Worm (Caenorhabditis elegans) whole organism, L4 larva: Measurements from ENCODE around the gene lin-40.

Experiments
- F10B5.3 ChIP-seq: sonication (generic microtip); optimal IDR thresholded peaks from 2 replicates; lab custom pipeline; 2016; ENCODE audit warnings: mild to moderate bottlenecking, missing genetic modification characterization, missing compliant biosample characterization
- F37D6.2 ChIP-seq: sonication (generic microtip); optimal IDR thresholded peaks from 2 replicates; lab custom pipeline; 2016; ENCODE audit warnings: mild to moderate bottlenecking, missing genetic modification characterization, missing compliant biosample characterization
- T26A8.4 ChIP-seq: fragments of 200-800 bp; sonication (Bioruptor generic); IDR thresholded peaks from 2 replicates; pipeline ENCODE4 v1.3.6; 2022; ENCODE audit warnings: missing genetic modification characterization, missing compliant biosample characterization
- Y48G9A.11 ChIP-seq: fragments of 200-800 bp; sonication (Bioruptor generic); IDR thresholded peaks from 2 replicates; pipeline ENCODE4 v1.3.6; 2022; ENCODE audit warnings: missing genetic modification reagents, missing genetic modification characterization, missing compliant biosample characterization
- Y75B8A.6 ChIP-seq: fragments of 200-800 bp; sonication (Bioruptor generic); IDR thresholded peaks from 2 replicates; pipeline ENCODE4 v1.3.6; 2022; ENCODE audit warnings: missing genetic modification reagents, missing genetic modification characterization, missing compliant biosample characterization
- aha-1 ChIP-seq: fragments of 150-350 bp; peaks from one replicate; lab custom pipeline; 2014; ENCODE audit warnings: missing biosample characterization, missing genetic modification characterization
- attf-4 ChIP-seq: sonication (generic microtip); optimal IDR thresholded peaks from 3 replicates; lab custom pipeline; 2017; ENCODE audit warnings: missing biosample characterization, missing genetic modification characterization
- ceh-32 ChIP-seq: sonication (generic microtip); optimal IDR thresholded peaks from 2 replicates; lab custom pipeline; 2016; ENCODE audit warnings: mild to moderate bottlenecking, missing genetic modification characterization, missing compliant biosample characterization; ENCODE audit not compliant: poor library complexity
- ceh-44 ChIP-seq: fragments of 200-800 bp; sonication (Bioruptor generic); IDR thresholded peaks from 2 replicates; pipeline ENCODE4 v1.3.6; 2022; ENCODE audit warnings: missing genetic modification reagents, missing genetic modification characterization, missing compliant biosample characterization
- ceh-82 ChIP-seq: sonication (generic microtip); optimal IDR thresholded peaks from 2 replicates; lab custom pipeline; 2017; ENCODE audit warnings: missing biosample characterization, missing genetic modification characterization
- daf-16 ChIP-seq, 3 experiments: sonication (generic microtip); optimal IDR thresholded peaks; 2 replicates each; lab custom pipeline; 2016 to 2017; ENCODE audit warnings: missing genetic modification characterization in 3 of 3, missing genetic modification reagents in 3 of 3, mild to moderate bottlenecking in 2 of 3, missing compliant biosample characterization in 2 of 3, missing biosample characterization in 1 of 3, moderate library complexity in 1 of 3
- daf-8 ChIP-seq: fragments of 200-800 bp; sonication (Bioruptor generic); IDR thresholded peaks from 2 replicates; pipeline ENCODE4 v1.3.6; 2022; ENCODE audit warnings: missing genetic modification characterization, missing compliant biosample characterization
- dmd-9 ChIP-seq: fragments of 200-800 bp; sonication (Bioruptor generic); IDR thresholded peaks from 2 replicates; pipeline ENCODE4 v1.3.6; 2022; ENCODE audit warnings: missing genetic modification reagents, missing genetic modification characterization, missing compliant biosample characterization
- egl-27 ChIP-seq: sonication (generic microtip); optimal IDR thresholded peaks from 3 replicates; lab custom pipeline; 2017; ENCODE audit warnings: missing biosample characterization, missing genetic modification reagents, missing genetic modification characterization
- egl-43 ChIP-seq: fragments of 200-800 bp; sonication (Bioruptor generic); IDR thresholded peaks from 2 replicates; pipeline ENCODE4 v1.3.6; 2022; ENCODE audit warnings: missing genetic modification reagents, missing genetic modification characterization, missing compliant biosample characterization
- fkh-10 ChIP-seq: fragments of 150-350 bp; optimal IDR thresholded peaks from 2 replicates; lab custom pipeline; 2014; ENCODE audit warnings: missing biosample characterization, missing genetic modification reagents, missing genetic modification characterization
- fos-1 ChIP-seq: fragments of 150-350 bp; optimal IDR thresholded peaks from 2 replicates; lab custom pipeline; 2014; ENCODE audit warnings: missing biosample characterization, missing genetic modification characterization
- gei-8 ChIP-seq: fragments of 200-800 bp; sonication (Bioruptor generic); optimal IDR thresholded peaks from 2 replicates; lab custom pipeline; 2018; ENCODE audit warnings: mild to moderate bottlenecking, missing genetic modification characterization, missing compliant biosample characterization
- hlh-11 ChIP-seq: fragments of 200-800 bp; sonication (Bioruptor generic); optimal IDR thresholded peaks from 2 replicates; lab custom pipeline; 2018; ENCODE audit warnings: mild to moderate bottlenecking, missing genetic modification characterization, missing compliant biosample characterization
- hlh-30 ChIP-seq: sonication (generic microtip); optimal IDR thresholded peaks from 2 replicates; lab custom pipeline; 2017; ENCODE audit warnings: antibody characterized with exemption, mild to moderate bottlenecking, missing genetic modification characterization, missing compliant biosample characterization; ENCODE audit not compliant: insufficient read depth
- lin-15B ChIP-seq: fragments of 150-350 bp; sonication (generic microtip); optimal IDR thresholded peaks from 3 replicates; lab custom pipeline; 2014; ENCODE audit warnings: missing biosample characterization, missing genetic modification characterization
- lin-29 ChIP-seq: fragments of 200-800 bp; sonication (Bioruptor generic); IDR thresholded peaks from 2 replicates; pipeline ENCODE4 v1.3.6; 2022; ENCODE audit warnings: missing genetic modification reagents, missing genetic modification characterization, missing compliant biosample characterization
- lin-38 ChIP-seq: fragments of 200-800 bp; sonication (Bioruptor generic); IDR thresholded peaks from 2 replicates; pipeline ENCODE4 v1.3.6; 2022; ENCODE audit warnings: missing genetic modification reagents, missing genetic modification characterization, missing compliant biosample characterization
- mdt-29 ChIP-seq: fragments of 200-800 bp; sonication (Bioruptor generic); IDR thresholded peaks from 2 replicates; pipeline ENCODE4 v1.3.6; 2022; ENCODE audit warnings: missing genetic modification reagents, missing genetic modification characterization, missing compliant biosample characterization
- mep-1 ChIP-seq: fragments of 150-350 bp; sonication (generic microtip); optimal IDR thresholded peaks from 3 replicates; lab custom pipeline; 2014; ENCODE audit warnings: missing biosample characterization, missing genetic modification characterization
- mes-2 ChIP-seq: sonication (generic microtip); optimal IDR thresholded peaks from 2 replicates; lab custom pipeline; 2016; ENCODE audit warnings: missing genotype, mild to moderate bottlenecking, missing genetic modification characterization, missing compliant biosample characterization; ENCODE audit not compliant: poor library complexity, severe bottlenecking
- mxl-3 ChIP-seq: fragments of 200-800 bp; sonication (Bioruptor generic); optimal IDR thresholded peaks from 2 replicates; lab custom pipeline; 2018; ENCODE audit warnings: mild to moderate bottlenecking, missing genetic modification characterization, missing compliant biosample characterization
- nhr-10 ChIP-seq: fragments of 150-350 bp; optimal IDR thresholded peaks from 2 replicates; lab custom pipeline; 2014; ENCODE audit warnings: missing biosample characterization, missing genetic modification characterization
- nhr-11 ChIP-seq: fragments of 150-350 bp; optimal IDR thresholded peaks from 2 replicates; lab custom pipeline; 2014; ENCODE audit warnings: missing biosample characterization, missing genetic modification characterization
- nhr-111 ChIP-seq: fragments of 200-800 bp; sonication (Bioruptor generic); optimal IDR thresholded peaks from 2 replicates; lab custom pipeline; 2018; ENCODE audit warnings: mild to moderate bottlenecking, missing genetic modification characterization, missing compliant biosample characterization
- nhr-237 ChIP-seq: sonication (generic microtip); optimal IDR thresholded peaks from 2 replicates; lab custom pipeline; 2017; ENCODE audit warnings: missing biosample characterization, missing genetic modification characterization
- nhr-28 ChIP-seq: fragments of 150-350 bp; optimal IDR thresholded peaks from 2 replicates; lab custom pipeline; 2014; ENCODE audit warnings: missing biosample characterization, missing genetic modification characterization
- php-3 ChIP-seq: fragments of 200-800 bp; sonication (Bioruptor generic); IDR thresholded peaks from 2 replicates; pipeline ENCODE4 v1.3.6; 2022; ENCODE audit warnings: missing genetic modification reagents, missing genetic modification characterization, missing compliant biosample characterization
- saeg-2 ChIP-seq: fragments of 200-800 bp; sonication (Bioruptor generic); IDR thresholded peaks from 2 replicates; pipeline ENCODE4 v1.3.6; 2022; ENCODE audit warnings: missing genetic modification reagents, missing genetic modification characterization, missing compliant biosample characterization
- set-16 ChIP-seq: fragments of 200-800 bp; sonication (Bioruptor generic); IDR thresholded peaks from 2 replicates; pipeline ENCODE4 v1.3.6; 2022; ENCODE audit warnings: missing genetic modification reagents, missing genetic modification characterization, missing compliant biosample characterization
- snpc-4 ChIP-seq: fragments of 150-350 bp; optimal IDR thresholded peaks from 2 replicates; lab custom pipeline; 2014; ENCODE audit warnings: missing biosample characterization, missing genetic modification characterization
- tra-1 ChIP-seq: fragments of 200-800 bp; sonication (Bioruptor generic); IDR thresholded peaks from 2 replicates; pipeline ENCODE4 v1.3.6; 2022; ENCODE audit warnings: missing genetic modification reagents, missing genetic modification characterization, missing compliant biosample characterization
- unc-130 ChIP-seq: sonication (generic microtip); optimal IDR thresholded peaks from 2 replicates; lab custom pipeline; 2016; ENCODE audit warnings: missing genetic modification reagents, missing genetic modification characterization, missing compliant biosample characterization
- unc-62 ChIP-seq, 3 experiments: fragments of 150-350 bp in 1 of 3; sonication (generic microtip); optimal IDR thresholded peaks in 2 of 3; peaks in 1 of 3; 1 replicate in 1 of 3; 2 replicates in 2 of 3; lab custom pipeline; 2014 to 2017; ENCODE audit warnings: missing biosample characterization in 3 of 3, missing genetic modification characterization in 3 of 3, missing genetic modification reagents in 3 of 3, missing genotype in 1 of 3
- vab-7 ChIP-seq: fragments of 200-800 bp; sonication (Bioruptor generic); IDR thresholded peaks from 2 replicates; pipeline ENCODE4 v1.3.6; 2022; ENCODE audit warnings: missing genetic modification reagents, missing genetic modification characterization, missing compliant biosample characterization
- zip-2 ChIP-seq: fragments of 150-350 bp; optimal IDR thresholded peaks from 2 replicates; lab custom pipeline; 2014; ENCODE audit warnings: missing biosample characterization, missing genetic modification characterization
- ztf-7 ChIP-seq: fragments of 150-350 bp; optimal IDR thresholded peaks from 2 replicates; lab custom pipeline; 2014; ENCODE audit warnings: missing biosample characterization, missing genetic modification characterization

Gene lin-40

DNA sequence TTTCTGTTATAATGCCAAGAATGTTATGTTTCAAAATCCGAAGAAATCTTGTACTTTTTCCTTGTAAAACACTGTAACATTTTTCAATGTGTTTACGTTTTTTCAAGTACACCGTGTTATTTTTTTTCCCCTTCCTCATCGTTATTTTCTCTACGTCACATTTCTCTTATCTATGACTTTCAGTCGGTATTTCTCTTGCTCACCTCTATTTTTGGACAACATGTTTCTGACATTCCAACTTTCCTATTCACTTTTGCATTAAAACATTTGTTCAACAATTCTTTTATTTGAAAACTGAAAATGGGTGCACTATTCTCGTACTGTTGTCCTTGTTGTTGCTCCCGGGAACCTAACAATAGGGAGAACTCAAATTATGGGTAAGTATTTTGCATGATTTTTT, 31.7 kb upstream of the lin-40 start, which contains the start of gene pals-33:
TSS of gene pals-33 (plus strand) at position 301 of the 400 bp plus-strand sequence.
- TF ChIP-seq F37D6.2 (tag; lab: Kevin White, UChicago) (no peak), daf-16 (GFP tag; optimal IDR thresholded peaks at IDR 0.05; lab: Kevin White, UChicago) (no peak), daf-16 (tag; optimal IDR thresholded peaks at IDR 0.05; lab: Kevin White, UChicago) (peak; percentile 56), aha-1 (tag; lab: Kevin White, UChicago) (peak; percentile 27)

DNA sequence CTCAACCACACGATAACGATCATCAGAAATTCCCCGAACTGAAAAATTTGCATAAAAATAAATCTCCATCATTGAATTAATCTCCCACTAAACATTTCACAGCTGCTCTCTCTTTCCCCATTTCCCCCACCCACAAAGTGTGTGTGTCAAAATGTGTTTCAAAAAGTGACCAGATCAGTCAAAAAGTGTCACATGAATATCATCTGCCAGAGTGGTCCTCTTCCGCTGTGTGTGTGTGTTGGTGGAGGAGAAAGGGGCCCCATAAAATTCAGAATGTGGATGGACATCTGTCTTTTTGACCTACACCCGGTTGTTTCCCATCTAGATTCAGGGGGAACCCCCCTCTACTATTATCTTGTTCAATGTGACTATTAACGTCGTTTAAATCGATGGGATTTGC, 27.6 kb upstream of the lin-40 start:
- TF ChIP-seq F37D6.2 (tag; lab: Kevin White, UChicago) (no peak), nhr-11 (tag; lab: Kevin White, UChicago) (peak; percentile 16), hlh-30 (tag; lab: Kevin White, UChicago) (peak; percentile 45), F10B5.3 (no peak), Y75B8A.6 (GFP tag; lab: Robert Waterston, UW) (no peak), T26A8.4 (GFP tag; lab: Robert Waterston, UW) (no peak), hlh-11 (tag; lab: Kevin White, UChicago) (peak; percentile 41), egl-27 (tag; lab: Kevin White, UChicago) (no peak)

DNA sequence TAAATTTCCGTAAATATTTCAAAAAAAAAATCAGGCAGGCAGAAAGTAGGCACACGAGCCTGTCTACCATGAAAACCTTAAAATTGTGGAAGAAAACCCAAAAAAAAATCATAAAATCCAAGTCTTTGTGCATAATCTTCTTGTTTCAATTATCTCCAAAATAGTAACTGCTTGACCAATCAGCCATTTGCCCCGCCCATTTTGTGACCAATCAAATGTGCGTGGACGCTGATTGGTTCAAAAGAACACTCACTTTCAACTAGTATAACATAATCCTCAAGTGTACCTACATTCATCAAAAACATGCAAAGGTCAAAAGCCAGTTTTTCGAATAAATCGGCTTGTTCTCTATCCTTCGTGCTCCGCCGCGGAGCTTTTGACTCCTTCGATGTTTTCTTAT, 26.3 kb upstream of the lin-40 start:
- TF ChIP-seq mxl-3 (no peak), ceh-44 (GFP tag; lab: Robert Waterston, UW) (no peak), aha-1 (tag; lab: Kevin White, UChicago) (peak; percentile 51), nhr-28 (tag; lab: Kevin White, UChicago) (no peak), ceh-32 (no peak), unc-62 (GFP tag; optimal IDR thresholded peaks at IDR 0.05 in 1 of 2; lab: Kevin White, UChicago) (peak in 1 of 2 experiments; percentile 71), unc-62 (tag; optimal IDR thresholded peaks at IDR 0.05; lab: Kevin White, UChicago) (no peak)

DNA sequence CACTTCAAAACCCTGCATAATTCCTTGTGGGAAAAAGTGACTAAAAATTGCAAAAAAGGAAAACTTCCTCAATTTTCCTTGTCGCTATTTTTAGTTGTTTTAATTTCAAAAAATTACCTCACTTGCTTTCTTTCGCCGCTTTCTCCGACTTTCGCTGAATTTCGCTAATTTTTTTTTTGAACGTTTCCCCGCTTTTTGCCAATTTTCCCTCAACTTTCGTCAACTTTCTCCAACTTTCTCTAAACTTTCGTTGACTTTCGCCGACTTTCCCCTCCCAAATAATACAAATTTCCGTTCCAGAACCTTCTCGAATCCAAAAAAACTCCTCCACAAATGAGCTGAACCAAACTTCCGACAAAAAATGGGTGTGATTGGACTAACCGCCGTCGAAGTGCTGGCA, 22.2 kb upstream of the lin-40 start, which contains the start of gene W08A12.3:
TSS of gene W08A12.3 (plus strand) at position 301 of the 400 bp plus-strand sequence.
- TF ChIP-seq lin-38 (GFP tag; lab: Robert Waterston, UW) (no peak), fkh-10 (GFP tag; lab: Kevin White, UChicago) (no peak), dmd-9 (GFP tag; lab: Robert Waterston, UW) (no peak), mxl-3 (no peak), egl-43 (GFP tag; lab: Robert Waterston, UW) (no peak), unc-130 (no peak)
- TF ChIP-seq, all 104 proteins: peak for 0

DNA sequence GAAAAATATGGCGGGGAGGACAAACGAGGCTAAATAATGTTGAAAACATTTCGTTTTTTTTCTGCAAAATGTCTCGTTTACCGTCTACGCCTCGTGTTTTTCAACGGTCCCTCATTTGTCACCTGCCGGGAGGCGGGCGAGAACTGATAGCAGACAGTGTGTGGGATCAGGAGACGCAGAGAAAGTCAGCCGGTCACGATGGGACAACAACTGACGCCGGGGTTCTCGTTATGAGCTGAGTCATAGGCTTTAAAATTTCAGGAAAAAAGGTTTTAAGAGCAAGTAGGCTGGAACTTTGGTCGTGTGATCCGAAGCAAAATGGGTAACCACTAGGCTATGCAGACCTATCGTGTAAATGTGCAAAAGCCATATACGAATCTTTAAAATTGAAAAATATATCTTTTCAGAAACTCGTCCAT, 19.0 kb upstream of the lin-40 start, which contains the start of gene W08A12.2:
TSS of gene W08A12.2 (minus strand) at position 103 of the 419 bp plus-strand sequence.
- TF ChIP-seq lin-15B (tag; lab: Kevin White, UChicago) (no peak), hlh-30 (tag; lab: Kevin White, UChicago) (peak; percentile 77), Y48G9A.11 (GFP tag; lab: Robert Waterston, UW) (peak; percentile 56), daf-8 (GFP tag; lab: Robert Waterston, UW) (no peak), zip-2 (tag; lab: Kevin White, UChicago) (no peak), set-16 (peak; percentile 16; the same call in 1 of the 2 replicates), unc-130 (no peak), unc-62 (GFP tag; optimal IDR thresholded peaks at IDR 0.05 in 1 of 2; lab: Kevin White, UChicago) (peak in 1 of 2 experiments; percentile 34), unc-62 (tag; optimal IDR thresholded peaks at IDR 0.05; lab: Kevin White, UChicago) (no peak), saeg-2 (GFP tag; lab: Robert Waterston, UW) (no peak), ceh-44 (GFP tag; lab: Robert Waterston, UW) (no peak), dmd-9 (GFP tag; lab: Robert Waterston, UW) (no peak), gei-8 (GFP tag; lab: Kevin White, UChicago) (no peak), attf-4 (tag; lab: Kevin White, UChicago) (no peak), fos-1 (tag; lab: Kevin White, UChicago) (no peak), mes-2 (tag; lab: Kevin White, UChicago) (no peak), php-3 (GFP tag; lab: Robert Waterston, UW) (0 out of 2 replicates have a peak, but pooled peaks have one; percentile 34), vab-7 (GFP tag; lab: Robert Waterston, UW) (peak; percentile 71), mdt-29 (GFP tag; lab: Robert Waterston, UW) (peak; percentile 40; the same call in 1 of the 2 replicates), nhr-28 (tag; lab: Kevin White, UChicago) (no peak), ztf-7 (no peak), nhr-111 (GFP tag; lab: Kevin White, UChicago) (peak; percentile 8), mep-1 (no peak), snpc-4 (tag; lab: Kevin White, UChicago) (no peak), nhr-10 (tag; lab: Kevin White, UChicago) (no peak), nhr-237 (no peak), tra-1 (GFP tag; lab: Robert Waterston, UW) (peak; percentile 76), ceh-82 (tag; lab: Kevin White, UChicago) (no peak), lin-29 (no peak)
